Worm (Caenorhabditis elegans): ENCODE measurements around the gene C53C11.2.
"Not testable (repeated sequence)": the region's sequence is repeated elsewhere in the genome, so short reads cannot be mapped to it uniquely, and the experiment has no call there.

The C53C11.2 gene

DNA sequence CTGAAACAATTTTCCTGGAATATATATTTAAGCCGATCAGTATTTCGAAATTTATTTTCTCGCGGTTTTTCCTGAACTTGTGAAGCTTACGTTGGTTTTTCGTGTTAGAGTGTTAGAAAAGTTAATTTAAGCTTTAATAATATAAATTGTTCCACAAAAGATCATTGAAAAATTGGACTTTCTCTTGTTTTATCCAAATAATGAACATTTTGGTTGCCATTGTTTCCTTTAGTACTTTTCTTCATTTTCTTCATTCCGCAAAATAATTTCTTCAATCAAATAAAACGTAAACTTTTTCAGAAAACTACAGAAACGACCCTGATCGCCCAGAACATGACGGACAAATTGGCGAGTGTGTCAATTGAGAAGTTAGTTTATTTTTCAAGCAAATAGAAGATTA is 34.0 kb upstream of the C53C11.2 start, which contains the start of gene fbxa-120:
TSS of gene fbxa-120 (plus strand) at position 301 of the 400 bp plus-strand sequence.
- no peak for TF ChIP-seq lsy-2 (tag; optimal IDR thresholded peaks at IDR 0.05)
- TF ChIP-seq lin-39 (tag; optimal IDR thresholded peaks at IDR 0.05), result no peak
- TF ChIP-seq crh-2 (tag; optimal IDR thresholded peaks at IDR 0.05), result no peak
- no peak for TF ChIP-seq fos-1 (tag; optimal IDR thresholded peaks at IDR 0.05)
- TF ChIP-seq nhr-237 (tag; optimal IDR thresholded peaks at IDR 0.05), result no peak
- no peak for TF ChIP-seq dmd-4 (tag; optimal IDR thresholded peaks at IDR 0.05)
- no peak for TF ChIP-seq sma-9 (GFP tag; optimal IDR thresholded peaks at IDR 0.05)
- TF ChIP-seq sma-9 (tag; optimal IDR thresholded peaks at IDR 0.05), result no peak
- TF ChIP-seq Y55F3AM.14 (GFP tag; optimal IDR thresholded peaks at IDR 0.05), result no peak
- TF ChIP-seq gmeb-1 (tag; optimal IDR thresholded peaks at IDR 0.05), result no peak
- no peak for TF ChIP-seq ztf-4 (tag; optimal IDR thresholded peaks at IDR 0.05)
- TF ChIP-seq ztf-1 (GFP tag; conservative IDR thresholded peaks at IDR 0.05), result no peak

- TF ChIP-seq nhr-6 (tag; optimal IDR thresholded peaks at IDR 0.05); dmd-4 (tag; optimal IDR thresholded peaks at IDR 0.05); ama-1 (optimal IDR thresholded peaks at IDR 0.05): not testable (repeated sequence)
These were observed 31.5 kb upstream of the C53C11.2 start, which contains the start of gene C33E10.1 for ce11 chrX:17304920-17305319. Gene C33E10.1 (plus strand): TSS chrX:17305220.

ce11 chrX:17310730-17311312 is 25.6 kb upstream of the C53C11.2 start, which contains the start of gene C53C11.4:
Gene C53C11.4 (plus strand): TSS chrX:17310908.
- not testable (repeated sequence) for TF ChIP-seq alr-1, sem-4, lin-39 (tag; optimal IDR thresholded peaks at IDR 0.05)

ce11 chrX:17314948-17315347 is 21.5 kb upstream of the C53C11.2 start:
- TF ChIP-seq nhr-237 (tag; optimal IDR thresholded peaks at IDR 0.05), result no peak
- TF ChIP-seq lin-11 (tag; optimal IDR thresholded peaks at IDR 0.05), result peak; percentile 49
- TF ChIP-seq unc-39 (tag; optimal IDR thresholded peaks at IDR 0.05), result no peak
- TF ChIP-seq unc-55 (GFP tag; optimal IDR thresholded peaks at IDR 0.05), result peak; percentile 39
- TF ChIP-seq zag-1 (tag; optimal IDR thresholded peaks at IDR 0.05), result peak; percentile 36
- peak; percentile 16 for TF ChIP-seq nhr-129 (tag; optimal IDR thresholded peaks at IDR 0.05)
- TF ChIP-seq crh-2 (tag; optimal IDR thresholded peaks at IDR 0.05), result peak; percentile 4
- TF ChIP-seq C34F6.9 (tag; optimal IDR thresholded peaks at IDR 0.05), result peak; percentile 46
- peak; percentile 1 to 10 for TF ChIP-seq lsy-2 (tag; optimal IDR thresholded peaks at IDR 0.05)
- TF ChIP-seq F13H6.1 (tag; optimal IDR thresholded peaks at IDR 0.05), result peak; percentile 55

DNA sequence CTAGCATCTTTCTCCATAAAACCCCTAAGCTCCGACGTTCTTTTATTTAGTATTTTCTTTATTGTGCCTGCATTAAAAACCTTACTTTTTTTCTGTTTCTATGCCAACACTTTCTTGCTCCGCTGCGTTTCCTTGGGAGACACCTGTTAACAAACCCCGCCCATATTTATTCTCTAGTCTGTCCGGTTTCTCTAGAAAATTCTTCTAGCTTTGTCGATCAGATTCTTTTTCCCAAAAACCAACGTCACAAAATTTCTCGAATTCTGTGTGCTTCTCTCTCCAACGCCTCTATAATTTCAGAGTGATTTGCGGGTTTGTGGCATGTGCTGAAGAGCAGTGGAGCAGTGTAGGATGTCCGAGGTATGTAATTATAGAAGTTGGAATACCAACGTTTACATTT is 18.2 kb upstream of the C53C11.2 start, which contains the start of gene ptr-5:
TSS of gene ptr-5 (plus strand) at position 301 of the 400 bp plus-strand sequence.
- TF ChIP-seq mab-5 (tag; optimal IDR thresholded peaks at IDR 0.05) (no peak), fos-1 (tag; optimal IDR thresholded peaks at IDR 0.05) (no peak), mbf-1 (tag; optimal IDR thresholded peaks at IDR 0.05) (no peak), skn-1 (tag; optimal IDR thresholded peaks at IDR 0.05) (no peak), alr-1 (tag; optimal IDR thresholded peaks at IDR 0.05) (no peak), unc-55 (GFP tag; optimal IDR thresholded peaks at IDR 0.05) (no peak), ama-1 (optimal IDR thresholded peaks at IDR 0.05) (no peak), nhr-77 (tag; optimal IDR thresholded peaks at IDR 0.05) (no peak), aly-2 (tag; optimal IDR thresholded peaks at IDR 0.05) (no peak), blmp-1 (tag; optimal IDR thresholded peaks at IDR 0.05; ENCODE audit: insufficient read depth) (no peak), lin-39 (tag; optimal IDR thresholded peaks at IDR 0.05) (no peak), nhr-6 (tag; optimal IDR thresholded peaks at IDR 0.05) (no peak), C34F6.9 (tag; optimal IDR thresholded peaks at IDR 0.05) (no peak), Y55F3AM.14 (GFP tag; optimal IDR thresholded peaks at IDR 0.05) (no peak), nhr-25 (tag; optimal IDR thresholded peaks at IDR 0.05) (no peak), sma-9 (GFP tag; optimal IDR thresholded peaks at IDR 0.05) (no peak), sma-9 (tag; optimal IDR thresholded peaks at IDR 0.05) (no peak), mdl-1 (tag; optimal IDR thresholded peaks at IDR 0.05) (no peak), nhr-11 (tag; optimal IDR thresholded peaks at IDR 0.05) (no peak), sem-4 (tag; optimal IDR thresholded peaks at IDR 0.05) (no peak)

All from whole organism, L2 larva.